Worm (Caenorhabditis elegans): ENCODE data around the gene him-4.

DNA sequence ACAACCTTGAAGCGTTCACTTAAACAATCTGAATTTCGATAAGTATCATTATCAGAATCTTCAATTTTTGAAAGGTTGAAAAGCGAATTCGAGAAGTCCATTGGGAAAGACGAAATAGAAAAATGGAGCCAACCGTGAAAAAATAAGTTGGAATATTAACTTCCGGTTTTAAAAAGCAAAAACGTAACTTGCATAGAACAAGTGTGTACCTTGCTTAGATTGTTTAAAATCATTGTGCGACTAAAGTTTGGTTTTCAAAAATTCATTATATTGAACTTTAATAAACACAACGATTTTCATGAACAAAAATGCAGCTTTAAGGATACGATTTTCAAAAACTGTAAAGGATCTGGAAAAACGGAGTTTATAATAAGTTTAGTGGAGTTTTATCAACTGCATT is 3.8 kb upstream of the him-4 start, which contains the start of gene F15G9.2:
- TF ChIP-seq nfya-1 (tag; optimal IDR thresholded peaks at IDR 0.05; ENCODE audit: borderline replicate concordance, insufficient read depth): no peak
- no peak for TF ChIP-seq T26A5.8 (tag; optimal IDR thresholded peaks at IDR 0.05)
- no peak for TF ChIP-seq ets-4 (GFP tag; optimal IDR thresholded peaks at IDR 0.05)

All from whole organism, young adult.